Worm (Caenorhabditis elegans): ENCODE data around the gene lgc-32.
A peak's percentile ranks its signal among the peaks of the same experiment; 100 is the strongest.

Gene lgc-32

DNA sequence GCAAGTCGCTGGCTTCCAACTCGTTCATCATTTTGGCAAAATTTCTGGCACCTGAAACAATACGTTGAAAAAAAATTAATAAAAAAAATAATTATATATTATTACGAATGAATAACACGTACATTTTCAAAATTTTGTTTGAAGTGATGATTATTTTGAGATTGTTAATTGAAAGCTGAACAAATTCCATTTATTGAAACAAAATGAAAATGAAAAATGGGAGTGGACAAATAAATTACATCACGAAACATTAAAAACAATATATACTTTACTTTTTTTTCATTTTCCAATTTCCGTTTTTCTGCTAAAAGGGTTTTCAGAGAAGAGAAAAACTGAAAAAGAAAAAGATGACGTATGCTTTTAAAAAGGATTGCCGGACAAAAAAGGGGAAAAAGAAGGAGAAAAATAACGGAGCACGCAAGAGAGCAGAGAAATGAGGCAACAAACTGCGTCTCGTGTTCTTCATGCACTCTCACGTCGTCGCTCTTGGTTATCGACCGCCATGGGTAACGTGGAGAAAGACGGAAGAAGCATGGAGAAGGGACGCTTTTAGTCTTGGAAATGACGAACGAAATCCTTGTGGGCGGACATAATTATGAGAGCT lies 10.1 kb upstream of the lgc-32 start, which contains the start of gene rund-1 (continued):
- TF ChIP-seq R02D3.7 (tag; optimal IDR thresholded peaks at IDR 0.05) (no peak), nhr-10 (tag; optimal IDR thresholded peaks at IDR 0.05) (no peak), peb-1 (tag; optimal IDR thresholded peaks at IDR 0.05) (no peak), unc-62 (GFP tag; optimal IDR thresholded peaks at IDR 0.05) (no peak), zag-1 (tag; optimal IDR thresholded peaks at IDR 0.05) (peak; percentile 39), nhr-77 (tag; optimal IDR thresholded peaks at IDR 0.05) (no peak), sma-9 (GFP tag; optimal IDR thresholded peaks at IDR 0.05) (peak; percentile 50), sma-9 (tag; optimal IDR thresholded peaks at IDR 0.05) (no peak), crh-2 (tag; optimal IDR thresholded peaks at IDR 0.05) (peak; percentile 76), lin-11 (tag; optimal IDR thresholded peaks at IDR 0.05) (peak; percentile 72), blmp-1 (tag; optimal IDR thresholded peaks at IDR 0.05; ENCODE audit: insufficient read depth) (no peak), mab-5 (tag; optimal IDR thresholded peaks at IDR 0.05) (peak; percentile 7), egl-27 (tag; optimal IDR thresholded peaks at IDR 0.05) (peak; percentile 47), unc-55 (GFP tag; optimal IDR thresholded peaks at IDR 0.05) (peak; percentile 81), C34F6.9 (tag; optimal IDR thresholded peaks at IDR 0.05) (peak; percentile 86), Y55F3AM.14 (GFP tag; optimal IDR thresholded peaks at IDR 0.05) (peak; percentile 44), ceh-16 (tag; optimal IDR thresholded peaks at IDR 0.05) (no peak), ztf-4 (tag; optimal IDR thresholded peaks at IDR 0.05) (peak; percentile 29)

ce11 chrX:666125-666524 lies 5.8 kb upstream of the lgc-32 start, which contains the start of gene T19D7.5:
TSS of gene T19D7.5 (minus strand) at chrX:666225.
- TF ChIP-seq Y55F3AM.14 (GFP tag; optimal IDR thresholded peaks at IDR 0.05), result no peak

DNA sequence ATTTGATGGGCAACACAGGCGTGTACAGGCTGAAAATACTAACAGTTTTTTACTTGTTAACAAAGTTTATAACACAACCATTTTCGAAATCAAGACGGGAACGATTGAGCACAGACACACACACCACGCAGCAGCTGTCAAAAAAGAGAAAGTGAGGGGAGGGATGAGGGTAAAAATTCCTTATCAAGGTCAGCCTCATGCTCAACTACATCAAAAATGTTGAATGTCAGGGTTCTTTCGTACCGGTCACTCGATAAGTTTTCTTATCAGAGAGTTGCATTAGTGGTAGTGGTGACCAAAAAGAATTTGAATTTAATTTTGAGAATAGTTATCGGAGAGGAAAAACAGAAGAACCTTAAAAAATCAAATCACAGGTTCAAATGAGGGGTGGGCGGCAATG lies 1.3 kb upstream of the lgc-32 start, which contains the start of gene T19D7.6:
TSS of gene T19D7.6 (minus strand) at position 198 of the 400 bp plus-strand sequence.
- TF ChIP-seq fos-1 (tag; optimal IDR thresholded peaks at IDR 0.05) (peak; percentile 54), C34F6.9 (tag; optimal IDR thresholded peaks at IDR 0.05) (no peak)

- TF ChIP-seq C34F6.9 (tag; optimal IDR thresholded peaks at IDR 0.05), result no peak
- no peak for TF ChIP-seq nhr-77 (tag; optimal IDR thresholded peaks at IDR 0.05)
- no peak for TF ChIP-seq ceh-16 (tag; optimal IDR thresholded peaks at IDR 0.05)
- TF ChIP-seq lin-39 (tag; optimal IDR thresholded peaks at IDR 0.05), result no peak
- TF ChIP-seq aly-2 (tag; optimal IDR thresholded peaks at IDR 0.05), result no peak
- no peak for TF ChIP-seq zag-1 (tag; optimal IDR thresholded peaks at IDR 0.05)
- no peak for TF ChIP-seq ZK546.5 (tag; optimal IDR thresholded peaks at IDR 0.05)
- no peak for TF ChIP-seq lsy-2 (tag; optimal IDR thresholded peaks at IDR 0.05)
- no peak for TF ChIP-seq peb-1 (tag; optimal IDR thresholded peaks at IDR 0.05)
- no peak for TF ChIP-seq R02D3.7 (tag; optimal IDR thresholded peaks at IDR 0.05)
- TF ChIP-seq unc-55 (GFP tag; optimal IDR thresholded peaks at IDR 0.05), result no peak
- TF ChIP-seq ztf-11 (tag; optimal IDR thresholded peaks at IDR 0.05), result no peak
- no peak for TF ChIP-seq sma-3 (GFP tag; optimal IDR thresholded peaks at IDR 0.05)
- no peak for TF ChIP-seq ceh-82 (tag; optimal IDR thresholded peaks at IDR 0.05)
- TF ChIP-seq F13H6.1 (tag; optimal IDR thresholded peaks at IDR 0.05), result no peak
- TF ChIP-seq lin-11 (tag; optimal IDR thresholded peaks at IDR 0.05), result no peak
- TF ChIP-seq ztf-1 (GFP tag; conservative IDR thresholded peaks at IDR 0.05), result no peak
- no peak for TF ChIP-seq sma-9 (GFP tag; optimal IDR thresholded peaks at IDR 0.05)
- TF ChIP-seq sma-9 (tag; optimal IDR thresholded peaks at IDR 0.05), result no peak
- TF ChIP-seq nhr-11 (tag; optimal IDR thresholded peaks at IDR 0.05), result no peak
These were observed 9.0 kb downstream of the lgc-32 start, which contains the start of gene T19D7.7 for ce11 chrX:680920-681319. TSS of gene T19D7.7 (minus strand) at chrX:681020.

ce11 chrX:681413-681812 lies 9.5 kb downstream of the lgc-32 start:
- TF ChIP-seq snpc-4 (tag; optimal IDR thresholded peaks at IDR 0.05), result peak; percentile 25
- TF ChIP-seq lin-39 (tag; optimal IDR thresholded peaks at IDR 0.05), result no peak

ce11 chrX:682691-683090 lies 10.8 kb downstream of the lgc-32 start, which contains the start of gene Y9C12A.1:
TSS of gene Y9C12A.1 (minus strand) at chrX:682791.
- TF ChIP-seq elt-3 (tag; optimal IDR thresholded peaks at IDR 0.05) (no peak), peb-1 (tag; optimal IDR thresholded peaks at IDR 0.05) (no peak), mab-5 (tag; optimal IDR thresholded peaks at IDR 0.05) (no peak), snpc-4 (tag; optimal IDR thresholded peaks at IDR 0.05) (no peak), unc-55 (GFP tag; optimal IDR thresholded peaks at IDR 0.05) (no peak), F13H6.1 (tag; optimal IDR thresholded peaks at IDR 0.05) (no peak), nhr-6 (tag; optimal IDR thresholded peaks at IDR 0.05) (no peak), nhr-237 (tag; optimal IDR thresholded peaks at IDR 0.05) (no peak), nhr-23 (tag; optimal IDR thresholded peaks at IDR 0.05) (no peak), ztf-11 (tag; optimal IDR thresholded peaks at IDR 0.05) (no peak), crh-2 (tag; optimal IDR thresholded peaks at IDR 0.05) (no peak), nhr-129 (tag; optimal IDR thresholded peaks at IDR 0.05) (no peak), lsy-2 (tag; optimal IDR thresholded peaks at IDR 0.05) (no peak), blmp-1 (tag; optimal IDR thresholded peaks at IDR 0.05; ENCODE audit: insufficient read depth) (no peak)
